Fruit fly (Drosophila melanogaster) whole organism, embryonic: ENCODE measurements around the gene ft.
A peak's percentile ranks its signal among the peaks of the same experiment; 100 is the strongest.

Source experiments
- Antp ChIP-seq: fragments of 200-800 bp; sonication (Bioruptor generic); optimal IDR thresholded peaks from 3 replicates; lab custom pipeline; 2016; ENCODE audit warnings: missing biosample characterization, missing genetic modification characterization
- Blimp-1 ChIP-seq: fragments of 200-800 bp; sonication (Bioruptor generic); optimal IDR thresholded peaks from 3 replicates; lab custom pipeline; 2018; ENCODE audit warnings: missing biosample characterization, missing genetic modification characterization, mild to moderate bottlenecking, moderate library complexity, missing genetic modification reagents
- CG10366 ChIP-seq: fragments of 200-800 bp; sonication (Bioruptor generic); IDR thresholded peaks from 2 replicates; pipeline ENCODE4 v1.3.6; 2022; ENCODE audit warnings: missing biosample characterization, missing genetic modification characterization
- CG12769 ChIP-seq: fragments of 200-800 bp; sonication (Bioruptor generic); optimal IDR thresholded peaks from 2 replicates; lab custom pipeline; 2019; ENCODE audit warnings: missing biosample characterization, mild to moderate bottlenecking, missing genetic modification characterization, moderate library complexity
- CG12942 ChIP-seq: fragments of 200-800 bp; sonication (Bioruptor generic); optimal IDR thresholded peaks from 3 replicates; lab custom pipeline; 2016; ENCODE audit warnings: missing biosample characterization, missing genetic modification characterization
- CG17359 ChIP-seq: fragments of 200-800 bp; sonication (Bioruptor generic); optimal IDR thresholded peaks from 3 replicates; lab custom pipeline; 2018; ENCODE audit warnings: missing biosample characterization, mild to moderate bottlenecking, missing genetic modification characterization, moderate library complexity
- CG18599 ChIP-seq: fragments of 200-800 bp; sonication (Bioruptor generic); optimal IDR thresholded peaks from 3 replicates; lab custom pipeline; 2017; ENCODE audit warnings: missing biosample characterization, missing genetic modification characterization, mild to moderate bottlenecking, moderate library complexity, missing genetic modification reagents
- CG2120 ChIP-seq: fragments of 200-800 bp; sonication (Bioruptor generic); optimal IDR thresholded peaks from 3 replicates; lab custom pipeline; 2016; ENCODE audit warnings: missing biosample characterization, missing genetic modification characterization
- CG2678 ChIP-seq: fragments of 200-800 bp; sonication (Bioruptor generic); optimal IDR thresholded peaks from 3 replicates; lab custom pipeline; 2019; ENCODE audit warnings: missing biosample characterization, mild to moderate bottlenecking, missing genetic modification characterization, moderate library complexity
- CG30020 ChIP-seq: fragments of 200-800 bp; optimal IDR thresholded peaks from 2 replicates; lab custom pipeline; 2019; ENCODE audit warnings: missing biosample characterization, mild to moderate bottlenecking, missing genetic modification characterization, moderate library complexity
- CG31365 ChIP-seq: fragments of 200-800 bp; sonication (Bioruptor generic); optimal IDR thresholded peaks from 2 replicates; lab custom pipeline; 2018; ENCODE audit warnings: missing biosample characterization, mild to moderate bottlenecking, missing genetic modification characterization
- CG3726 ChIP-seq: fragments of 200-800 bp; sonication (Bioruptor generic); IDR thresholded peaks from 3 replicates; pipeline ENCODE4, ENCODE4 v1.3.6; 2022; ENCODE audit warnings: missing biosample characterization, missing genetic modification characterization
- CG4820 ChIP-seq: fragments of 200-800 bp; sonication (Bioruptor generic); optimal IDR thresholded peaks from 3 replicates; lab custom pipeline; 2016; ENCODE audit warnings: missing biosample characterization, missing genetic modification characterization
- CG6683 ChIP-seq: fragments of 200-800 bp; sonication (Bioruptor generic); optimal IDR thresholded peaks from 2 replicates; lab custom pipeline; 2017; ENCODE audit warnings: missing biosample characterization, mild to moderate bottlenecking, missing genetic modification characterization, missing genetic modification reagents
- CG6689 ChIP-seq: fragments of 200-800 bp; sonication (Bioruptor generic); IDR thresholded peaks from 2 replicates; pipeline ENCODE4 v1.3.6; 2022; ENCODE audit warnings: missing biosample characterization, missing genetic modification characterization
- CG7372 ChIP-seq: fragments of 200-800 bp; sonication (Bioruptor generic); IDR thresholded peaks from 2 replicates; pipeline ENCODE4 v1.3.6; 2022; ENCODE audit warnings: missing biosample characterization, missing genetic modification characterization
- CG7839 ChIP-seq: fragments of 200-800 bp; sonication (Bioruptor generic); optimal IDR thresholded peaks from 3 replicates; lab custom pipeline; 2018; ENCODE audit warnings: missing biosample characterization, mild to moderate bottlenecking, missing genetic modification characterization, moderate library complexity
- CG8281 ChIP-seq: fragments of 200-800 bp; sonication (Bioruptor generic); optimal IDR thresholded peaks from 2 replicates; lab custom pipeline; 2018; ENCODE audit warnings: missing biosample characterization, mild to moderate bottlenecking, missing genetic modification characterization, moderate library complexity
- CG8290 ChIP-seq, 3 experiments: fragments of 200-800 bp; sonication (Bioruptor generic); optimal IDR thresholded peaks; 2 replicates each; lab custom pipeline; 2016 to 2019; ENCODE audit warnings: missing biosample characterization in 3 of 3, missing genetic modification characterization in 3 of 3, mild to moderate bottlenecking in 2 of 3, moderate library complexity in 1 of 3
- CHES-1-like ChIP-seq: fragments of 200-800 bp; sonication (Bioruptor generic); optimal IDR thresholded peaks from 2 replicates; lab custom pipeline; 2016; ENCODE audit warnings: missing biosample characterization, missing genetic modification characterization
- Camta ChIP-seq: fragments of 200-800 bp; sonication (Bioruptor generic); optimal IDR thresholded peaks from 2 replicates; lab custom pipeline; 2016; ENCODE audit warnings: missing biosample characterization, missing genetic modification characterization
- CoRest ChIP-seq: fragments of 200-800 bp; sonication (Bioruptor generic); optimal IDR thresholded peaks from 3 replicates; lab custom pipeline; 2018; ENCODE audit warnings: missing biosample characterization, mild to moderate bottlenecking, missing genetic modification characterization, moderate library complexity
- Dbx ChIP-seq: fragments of 200-800 bp; sonication (Bioruptor generic); IDR thresholded peaks from 3 replicates; pipeline ENCODE4 v1.3.6; 2022; ENCODE audit warnings: missing biosample characterization, missing genetic modification characterization
- Doc2 ChIP-seq: fragments of 200-800 bp; sonication (Bioruptor generic); IDR thresholded peaks from 2 replicates; pipeline ENCODE4 v1.3.6; 2022; ENCODE audit warnings: missing biosample characterization, missing genetic modification characterization
- HLHmδ ChIP-seq: fragments of 200-800 bp; sonication (Bioruptor generic); optimal IDR thresholded peaks from 2 replicates; lab custom pipeline; 2018; ENCODE audit warnings: missing biosample characterization, mild to moderate bottlenecking, missing genetic modification characterization, moderate library complexity
- Hr51 ChIP-seq, 2 experiments: fragments of 200-800 bp; sonication (Bioruptor generic); optimal IDR thresholded peaks; 2 replicates in 1 of 2; 3 replicates in 1 of 2; lab custom pipeline; 2016 to 2018; ENCODE audit warnings: missing biosample characterization in 2 of 2, missing genetic modification characterization in 2 of 2, mild to moderate bottlenecking in 1 of 2, moderate library complexity in 1 of 2
- Med ChIP-seq: fragments of 200-800 bp; sonication (Bioruptor generic); peaks from one replicate; lab custom pipeline; 2016; ENCODE audit warnings: missing biosample characterization, missing genetic modification characterization, mild to moderate bottlenecking, inconsistent platforms, moderate library complexity
- Meics ChIP-seq: fragments of 200-800 bp; sonication (Bioruptor generic); optimal IDR thresholded peaks from 2 replicates; lab custom pipeline; 2017; ENCODE audit warnings: missing biosample characterization, mild to moderate bottlenecking, missing genetic modification characterization
- Mes4 ChIP-seq: fragments of 200-800 bp; sonication (Bioruptor generic); optimal IDR thresholded peaks from 2 replicates; lab custom pipeline; 2016; ENCODE audit warnings: missing biosample characterization, missing genetic modification characterization
- Pdp1 ChIP-seq, 2 experiments: fragments of 200-800 bp; sonication (Bioruptor generic); optimal IDR thresholded peaks; 3 replicates each; lab custom pipeline; 2016; ENCODE audit warnings: missing biosample characterization in 2 of 2, missing genetic modification characterization in 2 of 2, mild to moderate bottlenecking in 1 of 2, moderate library complexity in 1 of 2
- Sry-β ChIP-seq: fragments of 200-800 bp; sonication (Bioruptor generic); optimal IDR thresholded peaks from 2 replicates; lab custom pipeline; 2018; ENCODE audit warnings: missing biosample characterization, mild to moderate bottlenecking, missing genetic modification characterization, moderate library complexity
- bigmax ChIP-seq: fragments of 200-800 bp; sonication (Bioruptor generic); optimal IDR thresholded peaks from 2 replicates; lab custom pipeline; 2018; ENCODE audit warnings: missing biosample characterization, mild to moderate bottlenecking, missing genetic modification characterization
- disco-r ChIP-seq: fragments of 200-800 bp; sonication (Bioruptor generic); optimal IDR thresholded peaks from 2 replicates; lab custom pipeline; 2016; ENCODE audit warnings: missing biosample characterization, missing genetic modification characterization
- dysf ChIP-seq: fragments of 200-800 bp; sonication (Bioruptor generic); IDR thresholded peaks from 3 replicates; pipeline ENCODE4 v1.3.6; 2022; ENCODE audit warnings: missing biosample characterization, missing genetic modification characterization
- esg ChIP-seq: fragments of 200-800 bp; sonication (Bioruptor generic); conservative IDR thresholded peaks from 2 replicates; pipeline ENCODE4 v1.3.6; 2022; ENCODE audit warnings: missing biosample characterization, missing genetic modification characterization
- eve ChIP-seq, 2 experiments: fragments of >200 bp; optimal IDR thresholded peaks; 2 replicates each; lab custom pipeline; 2017; ENCODE audit warnings: missing biosample characterization in 2 of 2, missing genetic modification characterization in 2 of 2
- hkb ChIP-seq, 2 experiments: fragments of 200-800 bp in 1 of 2; fragments of >200 bp in 1 of 2; sonication (Bioruptor generic) in 1 of 2; IDR thresholded peaks in 1 of 2; optimal IDR thresholded peaks in 1 of 2; 2 replicates each; pipeline versions ENCODE4 v1.3.6 to Lab custom; 2017 to 2022; ENCODE audit warnings: missing biosample characterization in 1 of 2, missing genetic modification characterization in 1 of 2
- lab ChIP-seq: fragments of 200-800 bp; sonication (Bioruptor generic); optimal IDR thresholded peaks from 3 replicates; lab custom pipeline; 2017; ENCODE audit warnings: missing biosample characterization, missing genetic modification characterization, mild to moderate bottlenecking, moderate library complexity, missing genetic modification reagents
- lilli ChIP-seq: fragments of 200-800 bp; sonication (Bioruptor generic); optimal IDR thresholded peaks from 3 replicates; lab custom pipeline; 2016; ENCODE audit warnings: missing biosample characterization, missing genetic modification characterization
- mld ChIP-seq: fragments of 200-800 bp; sonication (Bioruptor generic); IDR thresholded peaks from 3 replicates; pipeline ENCODE4 v1.3.6; 2022; ENCODE audit warnings: missing biosample characterization, missing genetic modification characterization; ENCODE audit not compliant: partially characterized antibody
- pan ChIP-seq, 4 experiments: fragments of >200 bp in 3 of 4; fragments of 200-800 bp in 1 of 4; sonication (Bioruptor generic) in 1 of 4; optimal IDR thresholded peaks in 3 of 4; IDR thresholded peaks in 1 of 4; 2 replicates each; pipeline versions ENCODE4 v1.3.6 to Lab custom; 2017 to 2022; ENCODE audit warnings: missing biosample characterization in 2 of 4, missing genetic modification characterization in 2 of 4, mixed read lengths in 1 of 4
- prd ChIP-seq, 3 experiments: fragments of >200 bp in 2 of 3; fragments of 200-800 bp in 1 of 3; sonication (Bioruptor generic) in 1 of 3; optimal IDR thresholded peaks in 2 of 3; IDR thresholded peaks in 1 of 3; 2 replicates in 2 of 3; 3 replicates in 1 of 3; pipeline versions ENCODE4 v1.3.6 to Lab custom; 2017 to 2022; ENCODE audit warnings: missing biosample characterization in 1 of 3, missing genetic modification characterization in 1 of 3
- row ChIP-seq: fragments of 200-800 bp; sonication (Bioruptor generic); IDR thresholded peaks from 3 replicates; pipeline ENCODE4 v1.3.6; 2022; ENCODE audit warnings: missing biosample characterization, missing genetic modification characterization
- slbo ChIP-seq: fragments of 200-800 bp; sonication (Bioruptor generic); IDR thresholded peaks from 2 replicates; pipeline ENCODE4 v1.3.6; 2022; ENCODE audit warnings: missing biosample characterization, missing genetic modification characterization
- sob ChIP-seq: fragments of 200-800 bp; sonication (Bioruptor generic); IDR thresholded peaks from 2 replicates; pipeline ENCODE4 v1.3.6; 2022; ENCODE audit warnings: missing biosample characterization, missing genetic modification characterization
- unc-4 ChIP-seq: fragments of 200-800 bp; sonication (Bioruptor generic); IDR thresholded peaks from 2 replicates; pipeline ENCODE4 v1.3.6; 2022; ENCODE audit warnings: missing biosample characterization, missing genetic modification characterization; ENCODE audit not compliant: partially characterized antibody

The ft gene

dm6 chr2L:4252832-4253473, 31.4 kb upstream of the ft start (continued):
- TF ChIP-seq hkb (optimal IDR thresholded peaks at IDR 0.05; lab: Kevin White, UChicago) (peak; percentile 66), hkb (GFP tag; IDR thresholded peaks at IDR 0.05; lab: Robert Waterston, UW) (no peak), CoRest (tag; lab: Kevin White, UChicago) (peak; percentile 9), CG8281 (tag; lab: Kevin White, UChicago) (no peak), CG31365 (tag; lab: Kevin White, UChicago) (no peak), CG7372 (GFP tag; lab: Robert Waterston, UW) (no peak), lab (GFP tag; lab: Kevin White, UChicago) (no peak), CG8290 (GFP tag; optimal IDR thresholded peaks at IDR 0.05; lab: Kevin White, UChicago) (no peak), CG8290 (tag; optimal IDR thresholded peaks at IDR 0.05; lab: Kevin White, UChicago) (peak in 1 of 2 experiments; percentile 46), Pdp1 (GFP tag; optimal IDR thresholded peaks at IDR 0.05; lab: Kevin White, UChicago) (peak in 1 of 2 experiments; percentile 1), CG17359 (tag; lab: Kevin White, UChicago) (peak; percentile 20), CHES-1-like (no peak), unc-4 (no peak), Camta (GFP tag; lab: Kevin White, UChicago) (no peak), CG30020 (tag; lab: Kevin White, UChicago) (no peak), Doc2 (GFP tag; lab: Robert Waterston, UW) (no peak), mld (GFP tag; lab: Robert Waterston, UW) (no peak), Sry-β (GFP tag; lab: Kevin White, UChicago) (no peak), Mes4 (GFP tag; lab: Kevin White, UChicago) (no peak), CG12769 (tag; lab: Kevin White, UChicago) (peak; percentile 42), CG12942 (GFP tag; lab: Kevin White, UChicago) (no peak), CG6689 (0 out of 2 replicates have a peak, but pooled peaks have one; percentile 13), prd (optimal IDR thresholded peaks at IDR 0.05; lab: Kevin White, UChicago) (no peak), prd (GFP tag; IDR thresholded peaks at IDR 0.05; lab: Robert Waterston, UW) (no peak), CG2120 (GFP tag; lab: Kevin White, UChicago) (peak; percentile 34), CG10366 (GFP tag; lab: Robert Waterston, UW) (no peak), CG3726 (GFP tag; lab: Robert Waterston, UW) (no peak), bigmax (GFP tag; lab: Kevin White, UChicago) (no peak), CG2678 (tag; lab: Kevin White, UChicago) (peak; percentile 28), dysf (GFP tag; lab: Robert Waterston, UW) (peak; percentile 34; the same call in 1 of the 3 replicates), Blimp-1 (no peak), row (GFP tag; lab: Robert Waterston, UW) (peak; percentile 43; the same call in 2 of the 3 replicates), Hr51 (GFP tag; optimal IDR thresholded peaks at IDR 0.05; lab: Kevin White, UChicago) (peak in 1 of 2 experiments; percentile 17), Med (peak; percentile 68), CG18599 (GFP tag; lab: Kevin White, UChicago) (peak; percentile 52), disco-r (GFP tag; lab: Kevin White, UChicago) (no peak)

dm6 chr2L:4248314-4248713, 26.7 kb upstream of the ft start:
- TF ChIP-seq slbo (GFP tag; lab: Robert Waterston, UW) = peak; percentile 67
- TF ChIP-seq esg (GFP tag; lab: Robert Waterston, UW) = peak; percentile 33; the same call in 1 of the 2 replicates
- 0 out of 2 replicates have a peak, but pooled peaks have one; percentile 20 for TF ChIP-seq sob
- TF ChIP-seq Antp (GFP tag; lab: Kevin White, UChicago) = peak; percentile 14
- no peak for TF ChIP-seq eve (GFP tag; optimal IDR thresholded peaks at IDR 0.05; lab: Kevin White, UChicago)
- TF ChIP-seq HLHmδ = no peak
- peak; percentile 28 for TF ChIP-seq Meics
- TF ChIP-seq CG6683 = no peak
- no peak for TF ChIP-seq pan (optimal IDR thresholded peaks at IDR 0.05; lab: Kevin White, UChicago)
- peak in 1 of 2 experiments; percentile 30 for TF ChIP-seq pan (GFP tag; optimal IDR thresholded peaks at IDR 0.05 in 1 of 2, IDR thresholded peaks at IDR 0.05 in 1 of 2)
- TF ChIP-seq CG4820 (GFP tag; lab: Kevin White, UChicago) = no peak
- peak; percentile 28 for TF ChIP-seq lilli (GFP tag; lab: Kevin White, UChicago)
- 0 out of 3 replicates have a peak, but pooled peaks have one; percentile 28 for TF ChIP-seq Dbx (GFP tag; lab: Robert Waterston, UW)
- TF ChIP-seq CG8290 (GFP tag; optimal IDR thresholded peaks at IDR 0.05; lab: Kevin White, UChicago) = no peak
- peak in 1 of 2 experiments; percentile 66 for TF ChIP-seq CG8290 (tag; optimal IDR thresholded peaks at IDR 0.05; lab: Kevin White, UChicago)
- peak; percentile 30 for TF ChIP-seq CG7839 (tag; lab: Kevin White, UChicago)
